Fruit fly (Drosophila melanogaster) Kc167 (cell line): ENCODE results near the gene ph-d.

Experiments used
- Sin3A ChIP-seq: fragments of >200 bp; optimal IDR thresholded peaks from 2 replicates; lab custom pipeline; 2018; ENCODE audit warnings: missing external identifiers
- h ChIP-seq: fragments of >200 bp; optimal IDR thresholded peaks from 3 replicates; lab custom pipeline; 2018; ENCODE audit warnings: missing external identifiers
- insv ChIP-seq: fragments of >200 bp; optimal IDR thresholded peaks from 3 replicates; lab custom pipeline; 2018; ENCODE audit warnings: missing external identifiers
- psq ChIP-seq: fragments of >200 bp; optimal IDR thresholded peaks from 2 replicates; lab custom pipeline; 2017; ENCODE audit warnings: missing external identifiers
- ttk ChIP-seq: sonication (Bioruptor generic); optimal IDR thresholded peaks from 2 replicates; lab custom pipeline; 2017; ENCODE audit warnings: missing external identifiers

DNA sequence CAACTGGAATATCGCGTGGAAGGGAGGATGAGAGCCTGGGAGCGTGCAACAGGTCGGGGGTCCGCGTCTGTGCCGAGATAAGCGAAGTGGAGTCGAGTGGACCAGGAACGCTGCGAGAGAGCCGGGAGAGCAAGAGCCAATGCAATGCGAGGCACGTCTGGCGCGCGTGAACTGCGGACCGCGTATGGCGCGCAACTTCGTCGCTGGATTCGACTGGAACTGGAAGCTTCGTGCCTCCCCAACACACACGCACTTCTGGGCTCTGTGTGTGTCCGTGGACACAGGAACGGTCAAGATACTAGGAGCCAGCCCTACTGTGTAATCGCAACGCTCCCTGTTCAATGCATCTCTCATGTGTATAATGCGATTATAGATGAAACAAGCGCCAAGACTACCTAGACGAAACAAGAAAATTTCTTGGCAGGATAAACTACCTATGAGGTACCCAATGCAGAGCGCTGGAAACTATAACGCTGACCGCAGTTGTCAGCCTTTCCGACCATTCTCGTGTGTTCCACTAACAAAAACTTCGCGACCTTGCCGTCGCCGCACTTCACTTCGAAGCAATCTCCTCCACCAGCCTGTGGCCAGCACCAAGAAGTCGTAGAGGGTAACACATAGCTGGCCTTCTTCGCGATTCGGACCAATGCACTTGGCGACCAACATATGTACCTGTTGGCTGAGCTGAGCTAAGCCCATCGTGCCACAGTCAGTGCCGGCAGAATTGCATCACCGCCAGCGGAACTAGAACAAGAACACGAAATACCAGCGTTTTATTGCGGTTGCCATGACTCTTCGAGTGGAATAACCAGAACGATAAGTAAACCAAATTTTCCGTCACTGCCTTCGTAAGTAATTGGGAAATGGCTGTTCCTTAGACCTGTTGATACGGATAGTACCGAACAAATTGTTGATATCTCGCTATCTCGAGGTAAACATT is 50.9 kb downstream of the ph-d start, which contains the start of gene Rtca:
- TF ChIP-seq Sin3A (lab: Kevin White, UChicago) (no peak), ttk (lab: Kevin White, UChicago) (no peak), insv (lab: Kevin White, UChicago) (no peak), psq (lab: Kevin White, UChicago) (no peak), h (lab: Kevin White, UChicago) (no peak)
